Fruit fly (Drosophila melanogaster) whole organism: ENCODE data around the gene CG12795.

Source experiments
- CG8478 ChIP-seq: fragments of >200 bp; optimal IDR thresholded peaks from 2 replicates; lab custom pipeline; 2018; ENCODE audit warnings: inconsistent platforms
- Dll ChIP-seq: fragments of >200 bp; optimal IDR thresholded peaks from 2 replicates; lab custom pipeline; 2017
- EcR ChIP-seq, 2 experiments: fragments of >200 bp; optimal IDR thresholded peaks; 2 replicates each; lab custom pipeline; 2017; ENCODE audit warnings: missing biosample characterization in 2 of 2, missing genetic modification characterization in 2 of 2, missing genetic modification reagents in 2 of 2
- pan ChIP-seq: fragments of >200 bp; optimal IDR thresholded peaks from 2 replicates; lab custom pipeline; 2017
- psq ChIP-seq: fragments of >200 bp; optimal IDR thresholded peaks from 2 replicates; lab custom pipeline; 2017
- usp ChIP-seq: fragments of >200 bp; optimal IDR thresholded peaks from 2 replicates; lab custom pipeline; 2017; ENCODE audit warnings: missing biosample characterization, missing genetic modification characterization, mixed read lengths

- TF ChIP-seq psq (lab: Kevin White, UChicago) (no peak), Dll (lab: Kevin White, UChicago) (no peak), usp (GFP tag; lab: Kevin White, UChicago) (no peak), CG8478 (no peak), pan (lab: Kevin White, UChicago) (no peak), EcR (GFP tag; optimal IDR thresholded peaks at IDR 0.05; lab: Kevin White, UChicago) (no peak)
These were observed 27.6 kb downstream of the CG12795 start for dm6 chr2L:3479697-3480442.
